Worm (Caenorhabditis elegans) whole organism, L3 larva: Measurements from ENCODE around the gene dhs-13.

Source experiments
- ama-1 ChIP-seq: fragments of 150-350 bp; optimal IDR thresholded peaks from 2 replicates; lab custom pipeline; 2018
- fos-1 ChIP-seq: fragments of 150-350 bp; optimal IDR thresholded peaks from 2 replicates; lab custom pipeline; 2014; ENCODE audit warnings: missing biosample characterization, missing genetic modification characterization
- jun-1 ChIP-seq: fragments of 150-350 bp; optimal IDR thresholded peaks from 2 replicates; lab custom pipeline; 2014; ENCODE audit warnings: missing biosample characterization, missing genetic modification reagents, missing genetic modification characterization
- lin-39 ChIP-seq: fragments of 150-350 bp; optimal IDR thresholded peaks from 2 replicates; lab custom pipeline; 2018; ENCODE audit warnings: missing biosample characterization, missing genetic modification reagents, missing genetic modification characterization
- lsy-12 ChIP-seq: sonication (generic microtip); optimal IDR thresholded peaks from 2 replicates; lab custom pipeline; 2016; ENCODE audit warnings: mild to moderate bottlenecking, missing genetic modification characterization, missing compliant biosample characterization
- nfya-1 ChIP-seq: sonication (generic microtip); optimal IDR thresholded peaks from 2 replicates; lab custom pipeline; 2017; ENCODE audit warnings: missing genetic modification characterization, mild to moderate bottlenecking, missing compliant biosample characterization, antibody characterized with exemption, moderate library complexity; ENCODE audit not compliant: insufficient read depth
- nhr-237 ChIP-seq: fragments of 150-350 bp; optimal IDR thresholded peaks from 2 replicates; lab custom pipeline; 2014; ENCODE audit warnings: missing biosample characterization, missing genetic modification characterization
- nhr-77 ChIP-seq: fragments of 150-350 bp; optimal IDR thresholded peaks from 2 replicates; lab custom pipeline; 2014; ENCODE audit warnings: missing biosample characterization, missing genetic modification characterization
- skn-1 ChIP-seq: fragments of 150-350 bp; optimal IDR thresholded peaks from 2 replicates; lab custom pipeline; 2014; ENCODE audit warnings: missing biosample characterization, missing genetic modification characterization
- snpc-4 ChIP-seq: fragments of 150-350 bp; optimal IDR thresholded peaks from 2 replicates; lab custom pipeline; 2014; ENCODE audit warnings: missing biosample characterization, missing genetic modification characterization
- zag-1 ChIP-seq: fragments of 150-350 bp; optimal IDR thresholded peaks from 2 replicates; lab custom pipeline; 2014; ENCODE audit warnings: missing biosample characterization, missing genetic modification characterization

ce11 chrV:1807160-1807559 is 35.6 kb upstream of the dhs-13 start, which contains the start of gene srt-42:
- TF ChIP-seq nhr-237 (tag; lab: Kevin White, UChicago) (no peak), skn-1 (no peak), snpc-4 (tag; lab: Kevin White, UChicago) (no peak), fos-1 (tag; lab: Kevin White, UChicago) (no peak), ama-1 (lab: Kevin White, UChicago) (no peak), jun-1 (tag; lab: Kevin White, UChicago) (no peak), zag-1 (no peak), lsy-12 (tag; lab: Kevin White, UChicago) (no peak), lin-39 (tag; lab: Kevin White, UChicago) (no peak), nfya-1 (tag; lab: Kevin White, UChicago) (no peak), nhr-77 (no peak)
